Fruit fly (Drosophila melanogaster) whole organism, embryonic: Measurements from ENCODE around the gene CG13601.

Source experiments
- Asciz ChIP-seq: fragments of 200-800 bp; sonication (Bioruptor generic); optimal IDR thresholded peaks from 2 replicates; lab custom pipeline; 2017; ENCODE audit warnings: missing biosample characterization, mild to moderate bottlenecking, missing genetic modification characterization, missing genetic modification reagents
- CG10147 ChIP-seq: fragments of 200-800 bp; sonication (Bioruptor generic); optimal IDR thresholded peaks from 2 replicates; lab custom pipeline; 2019; ENCODE audit warnings: missing biosample characterization, mild to moderate bottlenecking, missing genetic modification characterization, moderate library complexity
- CG10274 ChIP-seq: fragments of 200-800 bp; sonication (Bioruptor generic); optimal IDR thresholded peaks from 3 replicates; lab custom pipeline; 2017; ENCODE audit warnings: missing biosample characterization, mild to moderate bottlenecking, missing genetic modification characterization
- CG10462 ChIP-seq: fragments of 200-800 bp; sonication (Bioruptor generic); optimal IDR thresholded peaks from 2 replicates; lab custom pipeline; 2016; ENCODE audit warnings: missing biosample characterization, missing genetic modification characterization
- CG10959 ChIP-seq: fragments of 200-800 bp; sonication (Bioruptor generic); IDR thresholded peaks from 2 replicates; pipeline ENCODE4 v1.3.6; 2022; ENCODE audit warnings: missing biosample characterization, missing genetic modification characterization
- CG11247 ChIP-seq: fragments of 200-800 bp; sonication (Bioruptor generic); IDR thresholded peaks from 2 replicates; pipeline ENCODE4 v1.3.6; 2022; ENCODE audit warnings: missing biosample characterization, missing genetic modification characterization
- CG11560 ChIP-seq: fragments of 200-800 bp; sonication (Bioruptor generic); IDR thresholded peaks from 3 replicates; pipeline ENCODE4 v1.3.6; 2022; ENCODE audit warnings: missing biosample characterization, missing genetic modification characterization
- CG11695 ChIP-seq: fragments of 200-800 bp; sonication (Bioruptor generic); IDR thresholded peaks from 3 replicates; pipeline ENCODE4 v1.3.6; 2022; ENCODE audit warnings: missing biosample characterization, missing genetic modification characterization
- CG15479 ChIP-seq: fragments of 200-800 bp; sonication (Bioruptor generic); optimal IDR thresholded peaks from 3 replicates; lab custom pipeline; 2019; ENCODE audit warnings: missing biosample characterization, mild to moderate bottlenecking, missing genetic modification characterization, moderate library complexity
- CG2120 ChIP-seq: fragments of 200-800 bp; sonication (Bioruptor generic); optimal IDR thresholded peaks from 3 replicates; lab custom pipeline; 2016; ENCODE audit warnings: missing biosample characterization, missing genetic modification characterization
- CG2129 ChIP-seq: fragments of 200-800 bp; sonication (Bioruptor generic); IDR thresholded peaks from 2 replicates; pipeline ENCODE4 v1.3.6; 2022; ENCODE audit warnings: missing biosample characterization, missing genetic modification characterization; ENCODE audit not compliant: partially characterized antibody
- CG31388 ChIP-seq: fragments of 200-800 bp; sonication (Bioruptor generic); optimal IDR thresholded peaks from 2 replicates; lab custom pipeline; 2016; ENCODE audit warnings: missing biosample characterization, missing genetic modification characterization
- CG34422 ChIP-seq: fragments of 200-800 bp; sonication (Bioruptor generic); IDR thresholded peaks from 3 replicates; pipeline ENCODE4 v1.3.6; 2022; ENCODE audit warnings: missing biosample characterization, missing genetic modification characterization
- CG3995 ChIP-seq: fragments of 200-800 bp; sonication (Bioruptor generic); optimal IDR thresholded peaks from 3 replicates; lab custom pipeline; 2016; ENCODE audit warnings: missing biosample characterization, missing genetic modification characterization
- CG5180 ChIP-seq: fragments of 200-800 bp; sonication (Bioruptor generic); optimal IDR thresholded peaks from 3 replicates; lab custom pipeline; 2017; ENCODE audit warnings: missing biosample characterization, missing genetic modification characterization, mild to moderate bottlenecking, moderate library complexity, missing genetic modification reagents
- CG7786 ChIP-seq: fragments of 200-800 bp; sonication (Bioruptor generic); optimal IDR thresholded peaks from 2 replicates; lab custom pipeline; 2016; ENCODE audit warnings: missing biosample characterization, missing genetic modification characterization
- CG8290 ChIP-seq, 3 experiments: fragments of 200-800 bp; sonication (Bioruptor generic); optimal IDR thresholded peaks; 2 replicates each; lab custom pipeline; 2016 to 2019; ENCODE audit warnings: missing biosample characterization in 3 of 3, missing genetic modification characterization in 3 of 3, mild to moderate bottlenecking in 2 of 3, moderate library complexity in 1 of 3
- CHES-1-like ChIP-seq: fragments of 200-800 bp; sonication (Bioruptor generic); optimal IDR thresholded peaks from 2 replicates; lab custom pipeline; 2016; ENCODE audit warnings: missing biosample characterization, missing genetic modification characterization
- CrebB ChIP-seq: fragments of 200-800 bp; sonication (Bioruptor generic); optimal IDR thresholded peaks from 3 replicates; lab custom pipeline; 2018; ENCODE audit warnings: missing biosample characterization, mild to moderate bottlenecking, missing genetic modification characterization
- D19A ChIP-seq: fragments of 200-800 bp; optimal IDR thresholded peaks from 3 replicates; lab custom pipeline; 2019; ENCODE audit warnings: missing biosample characterization, mild to moderate bottlenecking, missing genetic modification characterization, moderate library complexity
- Dad ChIP-seq: fragments of 200-800 bp; sonication (Bioruptor generic); optimal IDR thresholded peaks from 3 replicates; lab custom pipeline; 2016; ENCODE audit warnings: missing biosample characterization, missing genetic modification characterization
- Ets97D ChIP-seq: fragments of 200-800 bp; sonication (Bioruptor generic); optimal IDR thresholded peaks from 3 replicates; lab custom pipeline; 2016; ENCODE audit warnings: missing biosample characterization, missing genetic modification characterization
- GATAe ChIP-seq: fragments of 200-800 bp; sonication (Bioruptor generic); conservative IDR thresholded peaks from 2 replicates; pipeline ENCODE4 v1.3.6; 2022; ENCODE audit warnings: missing biosample characterization, missing genetic modification characterization
- Gug ChIP-seq: fragments of 200-800 bp; sonication (Bioruptor generic); IDR thresholded peaks from 4 replicates; pipeline ENCODE4 v1.3.6; 2022; ENCODE audit warnings: missing biosample characterization, missing genetic modification characterization
- HLH54F ChIP-seq: fragments of 200-800 bp; sonication (Bioruptor generic); optimal IDR thresholded peaks from 3 replicates; lab custom pipeline; 2016; ENCODE audit warnings: missing biosample characterization, missing genetic modification characterization
- Hr3 ChIP-seq: fragments of 200-800 bp; sonication (Bioruptor generic); optimal IDR thresholded peaks from 3 replicates; lab custom pipeline; 2016; ENCODE audit warnings: missing biosample characterization, missing genetic modification characterization
- MESR4 ChIP-seq: fragments of 200-800 bp; sonication (Bioruptor generic); optimal IDR thresholded peaks from 2 replicates; lab custom pipeline; 2018; ENCODE audit warnings: missing biosample characterization, mild to moderate bottlenecking, missing genetic modification characterization, moderate library complexity
- Myb ChIP-seq: fragments of 200-800 bp; sonication (Bioruptor generic); optimal IDR thresholded peaks from 2 replicates; lab custom pipeline; 2016; ENCODE audit warnings: missing biosample characterization, missing genetic modification characterization
- Tbp ChIP-seq: fragments of >200 bp; optimal IDR thresholded peaks from 2 replicates; lab custom pipeline; 2018; ENCODE audit warnings: missing biosample characterization, missing genetic modification characterization
- Xbp1 ChIP-seq: fragments of 200-800 bp; sonication (Bioruptor generic); optimal IDR thresholded peaks from 3 replicates; lab custom pipeline; 2016; ENCODE audit warnings: missing biosample characterization, mild to moderate bottlenecking, missing genetic modification characterization
- abd-A ChIP-seq: fragments of 200-800 bp; sonication (Bioruptor generic); optimal IDR thresholded peaks from 3 replicates; lab custom pipeline; 2019; ENCODE audit warnings: missing biosample characterization, mild to moderate bottlenecking, missing genetic modification characterization, moderate library complexity
- ap ChIP-seq: fragments of 200-800 bp; sonication (Bioruptor generic); IDR thresholded peaks from 2 replicates; pipeline ENCODE4 v1.3.6; 2022; ENCODE audit warnings: missing biosample characterization, missing genetic modification characterization
- chn ChIP-seq: fragments of 200-800 bp; sonication (Bioruptor generic); optimal IDR thresholded peaks from 2 replicates; lab custom pipeline; 2016; ENCODE audit warnings: missing biosample characterization, missing genetic modification characterization
- dan ChIP-seq: fragments of 200-800 bp; sonication (Bioruptor generic); IDR thresholded peaks from 2 replicates; pipeline ENCODE4 v1.3.6; 2022; ENCODE audit warnings: missing biosample characterization, missing genetic modification characterization
- dati ChIP-seq: fragments of 200-800 bp; sonication (Bioruptor generic); IDR thresholded peaks from 2 replicates; pipeline ENCODE4 v1.3.6; 2022; ENCODE audit warnings: missing biosample characterization, missing genetic modification characterization
- disco-r ChIP-seq: fragments of 200-800 bp; sonication (Bioruptor generic); optimal IDR thresholded peaks from 2 replicates; lab custom pipeline; 2016; ENCODE audit warnings: missing biosample characterization, missing genetic modification characterization
- fd102C ChIP-seq: fragments of 200-800 bp; sonication (Bioruptor generic); optimal IDR thresholded peaks from 2 replicates; lab custom pipeline; 2018; ENCODE audit warnings: missing biosample characterization, mild to moderate bottlenecking, missing genetic modification characterization, moderate library complexity
- gsb ChIP-seq: fragments of 200-800 bp; sonication (Bioruptor generic); IDR thresholded peaks from 2 replicates; pipeline ENCODE4 v1.3.6; 2022; ENCODE audit warnings: missing biosample characterization, missing genetic modification characterization
- hb ChIP-seq: fragments of 200-800 bp; sonication (Bioruptor generic); IDR thresholded peaks from 3 replicates; pipeline ENCODE4 v1.3.6; 2022; ENCODE audit warnings: missing biosample characterization, missing genetic modification characterization; ENCODE audit not compliant: partially characterized antibody
- hbn ChIP-seq: fragments of 200-800 bp; sonication (Bioruptor generic); IDR thresholded peaks from 2 replicates; pipeline ENCODE4 v1.3.6; 2022; ENCODE audit warnings: missing biosample characterization, missing genetic modification characterization; ENCODE audit not compliant: partially characterized antibody
- klu ChIP-seq: fragments of 200-800 bp; sonication (Bioruptor generic); IDR thresholded peaks from 2 replicates; pipeline ENCODE4 v1.3.6; 2022; ENCODE audit warnings: missing biosample characterization, missing genetic modification characterization
- lbe ChIP-seq: fragments of 200-800 bp; sonication (Bioruptor generic); optimal IDR thresholded peaks from 2 replicates; lab custom pipeline; 2016; ENCODE audit warnings: missing biosample characterization, mild to moderate bottlenecking, missing genetic modification characterization
- peb ChIP-seq: fragments of 200-800 bp; sonication (Bioruptor generic); IDR thresholded peaks from 2 replicates; pipeline ENCODE4 v1.3.6; 2022; ENCODE audit warnings: missing biosample characterization, missing genetic modification characterization
- pho ChIP-seq: fragments of 200-800 bp; sonication (Bioruptor generic); optimal IDR thresholded peaks from 2 replicates; lab custom pipeline; 2016; ENCODE audit warnings: missing biosample characterization, missing genetic modification characterization
- pita ChIP-seq: fragments of 200-800 bp; sonication (Bioruptor generic); optimal IDR thresholded peaks from 2 replicates; lab custom pipeline; 2017; ENCODE audit warnings: missing biosample characterization, mild to moderate bottlenecking, missing genetic modification characterization
- pnt ChIP-seq: fragments of 200-800 bp; sonication (Bioruptor generic); optimal IDR thresholded peaks from 3 replicates; lab custom pipeline; 2016; ENCODE audit warnings: missing biosample characterization, missing genetic modification characterization
- schlank ChIP-seq: fragments of 200-800 bp; sonication (Bioruptor generic); optimal IDR thresholded peaks from 2 replicates; lab custom pipeline; 2018; ENCODE audit warnings: missing biosample characterization, mild to moderate bottlenecking, missing genetic modification characterization
- sisA ChIP-seq: fragments of 200-800 bp; sonication (Bioruptor generic); IDR thresholded peaks from 2 replicates; pipeline ENCODE4 v1.3.6; 2022; ENCODE audit warnings: missing biosample characterization, missing genetic modification characterization
- so ChIP-seq: fragments of 200-800 bp; sonication (Bioruptor generic); IDR thresholded peaks from 3 replicates; pipeline ENCODE4 v1.3.6; 2022; ENCODE audit warnings: missing biosample characterization, missing genetic modification characterization
- sr ChIP-seq: fragments of 200-800 bp; sonication (Bioruptor generic); IDR thresholded peaks from 3 replicates; pipeline ENCODE4 v1.3.6; 2022; ENCODE audit warnings: missing biosample characterization, missing genetic modification characterization
- tgo ChIP-seq: fragments of 200-800 bp; sonication (Bioruptor generic); IDR thresholded peaks from 3 replicates; pipeline ENCODE4 v1.3.6; 2022; ENCODE audit warnings: missing biosample characterization, missing genetic modification characterization
- trh ChIP-seq: fragments of 200-800 bp; sonication (Bioruptor generic); optimal IDR thresholded peaks from 2 replicates; lab custom pipeline; 2016; ENCODE audit warnings: missing biosample characterization, missing genetic modification characterization
- wor ChIP-seq: fragments of 200-800 bp; sonication (Bioruptor generic); IDR thresholded peaks from 2 replicates; pipeline ENCODE4 v1.3.6; 2022; ENCODE audit warnings: missing biosample characterization, missing genetic modification characterization

CG13601 gene

dm6 chr3R:23889922-23890321 is 37.5 kb downstream of the CG13601 start, which contains the start of gene Pli (continued):
- TF ChIP-seq disco-r (GFP tag; lab: Kevin White, UChicago) (no peak), wor (GFP tag; lab: Robert Waterston, UW) (no peak), CG2129 (no peak), dati (GFP tag; lab: Robert Waterston, UW) (no peak), gsb (GFP tag; lab: Robert Waterston, UW) (no peak), pho (GFP tag; lab: Kevin White, UChicago) (no peak), CG11247 (GFP tag; lab: Robert Waterston, UW) (no peak), pita (GFP tag; lab: Kevin White, UChicago) (peak; percentile 76), CG34422 (GFP tag; lab: Robert Waterston, UW) (no peak), Tbp (GFP tag; lab: Kevin White, UChicago) (no peak), abd-A (tag; lab: Kevin White, UChicago) (peak; percentile 42), hbn (GFP tag; lab: Robert Waterston, UW) (no peak), ap (GFP tag; lab: Robert Waterston, UW) (no peak), CG7786 (GFP tag; lab: Kevin White, UChicago) (no peak), CrebB (tag; lab: Kevin White, UChicago) (peak; percentile 24), D19A (tag; lab: Kevin White, UChicago) (peak; percentile 49), Xbp1 (no peak), chn (GFP tag; lab: Kevin White, UChicago) (no peak), schlank (tag; lab: Kevin White, UChicago) (no peak), CG11695 (GFP tag; lab: Robert Waterston, UW) (no peak), lbe (GFP tag; lab: Kevin White, UChicago) (peak; percentile 44), dan (no peak), sisA (GFP tag; lab: Robert Waterston, UW) (no peak), GATAe (no peak), CG10959 (no peak), HLH54F (no peak), CG2120 (GFP tag; lab: Kevin White, UChicago) (peak; percentile 7), CHES-1-like (no peak), CG31388 (GFP tag; lab: Kevin White, UChicago) (no peak), CG8290 (GFP tag; optimal IDR thresholded peaks at IDR 0.05; lab: Kevin White, UChicago) (no peak), CG8290 (tag; optimal IDR thresholded peaks at IDR 0.05; lab: Kevin White, UChicago) (peak in 1 of 2 experiments; percentile 77), MESR4 (peak; percentile 28), hb (no peak), CG15479 (GFP tag; lab: Kevin White, UChicago) (no peak), CG10147 (GFP tag; lab: Kevin White, UChicago) (no peak), Myb (GFP tag; lab: Kevin White, UChicago) (peak; percentile 59), Gug (no peak), Ets97D (peak; percentile 62), Dad (peak; percentile 12), CG10274 (GFP tag; lab: Kevin White, UChicago) (no peak), CG11560 (tag; lab: Robert Waterston, UW) (no peak), klu (no peak), CG3995 (GFP tag; lab: Kevin White, UChicago) (peak; percentile 85), CG10462 (GFP tag; lab: Kevin White, UChicago) (no peak), CG5180 (GFP tag; lab: Kevin White, UChicago) (no peak), tgo (no peak), Asciz (GFP tag; lab: Kevin White, UChicago) (no peak), fd102C (no peak), Hr3 (GFP tag; lab: Kevin White, UChicago) (no peak), pnt (no peak), trh (no peak), sr (GFP tag; lab: Robert Waterston, UW) (no peak), peb (no peak), so (GFP tag; lab: Robert Waterston, UW) (no peak)
